Worm (Caenorhabditis elegans): Measurements from ENCODE around the gene ZC116.1.

DNA sequence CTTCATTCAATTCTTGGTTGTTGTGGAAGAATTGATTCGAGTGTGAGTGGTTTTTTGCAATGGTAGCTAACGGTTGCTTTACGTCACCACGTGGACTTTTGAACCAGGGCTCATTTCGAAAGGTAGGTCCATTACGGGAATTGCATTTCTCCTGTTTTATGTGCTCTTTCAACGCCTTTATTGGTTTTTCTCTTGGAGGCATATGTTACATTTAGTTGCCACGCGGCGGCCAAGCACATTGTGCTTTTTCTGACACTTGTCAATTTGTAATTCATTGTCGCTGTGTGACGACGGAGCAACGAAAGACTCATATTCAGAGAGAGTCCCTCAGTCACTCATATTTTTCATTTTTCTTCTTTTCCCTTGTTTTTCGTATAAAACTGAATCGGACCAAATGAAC lies 24.9 kb upstream of the ZC116.1 start:
- TF ChIP-seq dao-5 (tag; optimal IDR thresholded peaks at IDR 0.05) (no peak), him-1 (tag; optimal IDR thresholded peaks at IDR 0.05) (no peak), W03F9.2 (tag; optimal IDR thresholded peaks at IDR 0.05) (no peak)

All from whole organism, L4/young adult.